Worm (Caenorhabditis elegans): ENCODE results near the gene rsp-2.

Gene rsp-2

DNA sequence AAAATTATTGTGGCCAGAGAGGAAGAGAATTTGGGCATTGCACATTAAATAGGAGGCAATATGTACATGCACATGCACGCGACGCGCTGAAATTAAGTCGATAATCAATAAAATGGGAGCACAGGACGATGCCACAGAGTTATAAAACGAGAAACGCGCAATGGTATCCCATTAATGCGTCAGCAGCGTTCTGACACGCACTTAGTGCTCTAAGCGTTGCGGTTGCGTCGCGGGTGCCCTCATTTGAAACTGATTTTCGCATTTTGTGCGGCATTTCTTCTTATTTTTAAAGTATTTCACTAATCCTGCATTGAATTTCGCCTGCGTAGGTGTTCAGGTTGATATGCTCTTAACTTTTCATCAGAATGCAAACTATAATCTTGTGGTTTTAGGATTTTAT lies 270 bp upstream of the rsp-2 start, which contains the start of gene rsp-1 (continued):
- TF ChIP-seq ztf-22 (GFP tag; optimal IDR thresholded peaks at IDR 0.05) (no peak), ceh-91 (GFP tag; IDR thresholded peaks at IDR 0.05) (peak; percentile 73), hmg-20 (GFP tag; IDR thresholded peaks at IDR 0.05) (no peak), pbrm-1 (GFP tag; IDR thresholded peaks at IDR 0.05) (peak; percentile 91), egrh-3 (GFP tag; IDR thresholded peaks at IDR 0.05) (no peak), snpc-3.4 (tag; optimal IDR thresholded peaks at IDR 0.05) (peak; percentile 81), athp-1 (tag; optimal IDR thresholded peaks at IDR 0.05) (peak; percentile 82), hrde-1 (tag; optimal IDR thresholded peaks at IDR 0.05; ENCODE audit: borderline replicate concordance) (peak; percentile 36), Y67H2A.10 (GFP tag; conservative IDR thresholded peaks at IDR 0.05) (peak; percentile 81), nhr-179 (tag; optimal IDR thresholded peaks at IDR 0.05) (no peak), B0035.1 (tag; optimal IDR thresholded peaks at IDR 0.05) (peak; percentile 14), madf-6 (GFP tag; IDR thresholded peaks at IDR 0.05) (peak; percentile 84), rec-8 (tag; optimal IDR thresholded peaks at IDR 0.05) (no peak), tlf-1 (GFP tag; optimal IDR thresholded peaks at IDR 0.05) (peak; percentile 87), nhr-120 (GFP tag; IDR thresholded peaks at IDR 0.05) (no peak), egl-18 (GFP tag; IDR thresholded peaks at IDR 0.05) (0 out of 2 replicates have a peak, but pooled peaks have one; percentile 30), tbp1 (GFP tag; optimal IDR thresholded peaks at IDR 0.05) (peak; percentile 72), ceh-27 (GFP tag; optimal IDR thresholded peaks at IDR 0.05) (peak; percentile 85), C17E4.6 (GFP tag; IDR thresholded peaks at IDR 0.05) (peak; percentile 69), repo-1 (tag; optimal IDR thresholded peaks at IDR 0.05) (peak; percentile 69), gei-17 (GFP tag; optimal IDR thresholded peaks at IDR 0.05) (peak; percentile 43), mxl-1 (tag; optimal IDR thresholded peaks at IDR 0.05) (no peak), B0336.3 (GFP tag; IDR thresholded peaks at IDR 0.05) (peak; percentile 83), efl-1 (GFP tag; optimal IDR thresholded peaks at IDR 0.05) (peak; percentile 60), ztf-26 (tag; optimal IDR thresholded peaks at IDR 0.05) (peak; percentile 71), snpc-4 (GFP tag; optimal IDR thresholded peaks at IDR 0.05) (no peak), snpc-4 (tag; optimal IDR thresholded peaks at IDR 0.05) (peak; percentile 73 to 82 (median 80)), lin-35 (GFP tag; optimal IDR thresholded peaks at IDR 0.05) (peak in 2 of 3 experiments; percentile 74 to 93), K11D2.4 (GFP tag; IDR thresholded peaks at IDR 0.05) (peak; percentile 88), him-1 (tag; optimal IDR thresholded peaks at IDR 0.05) (no peak), rcor-1 (GFP tag; IDR thresholded peaks at IDR 0.05) (peak; percentile 88), F10E7.11 (tag; optimal IDR thresholded peaks at IDR 0.05) (no peak), unc-130 (GFP tag; optimal IDR thresholded peaks at IDR 0.05) (no peak), ztf-28 (GFP tag; IDR thresholded peaks at IDR 0.05) (0 out of 2 replicates have a peak, but pooled peaks have one; percentile 49), ztf-3 (GFP tag; optimal IDR thresholded peaks at IDR 0.05) (no peak), zfh-2 (GFP tag; conservative IDR thresholded peaks at IDR 0.05) (peak; percentile 74), lsl-1 (GFP tag; optimal IDR thresholded peaks at IDR 0.05) (peak; percentile 79), snpc-1.3 (tag; optimal IDR thresholded peaks at IDR 0.05; ENCODE audit: insufficient read depth) (peak; percentile 72), lin-40 (tag; optimal IDR thresholded peaks at IDR 0.05) (peak; percentile 88), hmg-1.2 (GFP tag; IDR thresholded peaks at IDR 0.05) (peak; percentile 61), dpl-1 (GFP tag; optimal IDR thresholded peaks at IDR 0.05) (peak; percentile 56), bed-1 (GFP tag; IDR thresholded peaks at IDR 0.05) (no peak), let-526 (GFP tag; IDR thresholded peaks at IDR 0.05) (peak; percentile 79), die-1 (tag; optimal IDR thresholded peaks at IDR 0.05) (peak; percentile 11), madf-3 (GFP tag; IDR thresholded peaks at IDR 0.05) (peak; percentile 100), fkh-3 (tag; optimal IDR thresholded peaks at IDR 0.05) (no peak), madf-8 (GFP tag; conservative IDR thresholded peaks at IDR 0.05) (peak; percentile 57), chd-7 (tag; optimal IDR thresholded peaks at IDR 0.05) (peak; percentile 64), ceh-58 (GFP tag; IDR thresholded peaks at IDR 0.05) (no peak)
